Fruit fly (Drosophila melanogaster) whole organism, prepupa: Measurements from ENCODE around the gene Lmx1a.

Experiments
- CG16779 ChIP-seq: fragments of 200-800 bp; sonication (Bioruptor generic); optimal IDR thresholded peaks from 3 replicates; lab custom pipeline; 2017; ENCODE audit warnings: missing biosample characterization, mild to moderate bottlenecking, missing genetic modification characterization
- CG31627 ChIP-seq: fragments of 200-800 bp; sonication (Bioruptor generic); optimal IDR thresholded peaks from 3 replicates; lab custom pipeline; 2016; ENCODE audit warnings: missing biosample characterization, missing genetic modification characterization
- CG6808 ChIP-seq: fragments of 200-800 bp; sonication (Bioruptor generic); optimal IDR thresholded peaks from 3 replicates; lab custom pipeline; 2017; ENCODE audit warnings: missing biosample characterization, missing genetic modification characterization, mild to moderate bottlenecking, moderate library complexity, missing genetic modification reagents
- CG6854 ChIP-seq: fragments of 200-800 bp; sonication (Bioruptor generic); optimal IDR thresholded peaks from 2 replicates; lab custom pipeline; 2017; ENCODE audit warnings: missing biosample characterization, mild to moderate bottlenecking, missing genetic modification characterization
- CG8119 ChIP-seq: fragments of 200-800 bp; sonication (Bioruptor generic); IDR thresholded peaks from 3 replicates; pipeline ENCODE4 v1.3.6; 2022; ENCODE audit warnings: missing biosample characterization, missing genetic modification characterization
- Eip93F ChIP-seq: fragments of 200-800 bp; sonication (Bioruptor generic); optimal IDR thresholded peaks from 2 replicates; lab custom pipeline; 2016; ENCODE audit warnings: missing biosample characterization, mild to moderate bottlenecking, missing genetic modification characterization
- Lpt ChIP-seq: fragments of 200-800 bp; sonication (Bioruptor generic); optimal IDR thresholded peaks from 3 replicates; lab custom pipeline; 2016; ENCODE audit warnings: missing biosample characterization, missing genetic modification characterization
- Met ChIP-seq: fragments of 200-800 bp; sonication (Bioruptor generic); optimal IDR thresholded peaks from 3 replicates; lab custom pipeline; 2016; ENCODE audit warnings: missing biosample characterization, missing genetic modification characterization
- Smox ChIP-seq: fragments of 200-800 bp; sonication (Bioruptor generic); optimal IDR thresholded peaks from 3 replicates; lab custom pipeline; 2016; ENCODE audit warnings: missing biosample characterization, missing genetic modification characterization
- Sox102F ChIP-seq: fragments of 200-800 bp; sonication (Bioruptor generic); optimal IDR thresholded peaks from 2 replicates; lab custom pipeline; 2016; ENCODE audit warnings: missing biosample characterization, mild to moderate bottlenecking, missing genetic modification characterization
- net ChIP-seq: fragments of 200-800 bp; sonication (Bioruptor generic); optimal IDR thresholded peaks from 3 replicates; lab custom pipeline; 2016; ENCODE audit warnings: missing biosample characterization, missing genetic modification characterization
- pdm3 ChIP-seq: fragments of 200-800 bp; sonication (Bioruptor generic); optimal IDR thresholded peaks from 3 replicates; lab custom pipeline; 2016; ENCODE audit warnings: missing biosample characterization, missing genetic modification characterization
- ss ChIP-seq, 2 experiments: fragments of 200-800 bp; sonication (Bioruptor generic); optimal IDR thresholded peaks; 2 replicates in 1 of 2; 3 replicates in 1 of 2; lab custom pipeline; 2017 to 2018; ENCODE audit warnings: mild to moderate bottlenecking in 2 of 2, missing biosample characterization in 2 of 2, missing genetic modification characterization in 2 of 2, moderate library complexity in 1 of 2
- topi ChIP-seq: fragments of 200-800 bp; sonication (Bioruptor generic); optimal IDR thresholded peaks from 3 replicates; lab custom pipeline; 2016; ENCODE audit warnings: missing biosample characterization, missing genetic modification characterization

dm6 chr3L:12319782-12320181 is 9.2 kb upstream of the Lmx1a start:
- TF ChIP-seq CG16779 (no peak), Lpt (GFP tag; lab: Kevin White, UChicago) (no peak), CG31627 (no peak), topi (no peak), ss (GFP tag; optimal IDR thresholded peaks at IDR 0.05; lab: Kevin White, UChicago) (no peak), Eip93F (no peak), net (GFP tag; lab: Kevin White, UChicago) (no peak), Met (GFP tag; lab: Kevin White, UChicago) (no peak), CG8119 (GFP tag; lab: Robert Waterston, UW) (no peak), pdm3 (GFP tag; lab: Kevin White, UChicago) (no peak), Smox (GFP tag; lab: Kevin White, UChicago) (no peak), CG6854 (GFP tag; lab: Kevin White, UChicago) (no peak), Sox102F (GFP tag; lab: Kevin White, UChicago) (no peak), CG6808 (GFP tag; lab: Kevin White, UChicago) (no peak)
